Worm (Caenorhabditis elegans) whole organism, L2 larva: ENCODE results near the gene Y32B12B.2.

ENCODE experiments used
- aly-2 ChIP-seq: fragments of 150-350 bp; optimal IDR thresholded peaks from 2 replicates; lab custom pipeline; 2014; ENCODE audit warnings: missing biosample characterization, missing genetic modification characterization
- ama-1 ChIP-seq: fragments of 150-350 bp; optimal IDR thresholded peaks from 2 replicates; lab custom pipeline; 2018; ENCODE audit warnings: inconsistent platforms
- ceh-16 ChIP-seq: fragments of 150-350 bp; optimal IDR thresholded peaks from 2 replicates; lab custom pipeline; 2014; ENCODE audit warnings: missing biosample characterization, missing genetic modification characterization
- nhr-12 ChIP-seq: fragments of 150-350 bp; optimal IDR thresholded peaks from 2 replicates; lab custom pipeline; 2014; ENCODE audit warnings: missing biosample characterization, missing genetic modification characterization
- nhr-21 ChIP-seq: fragments of 150-350 bp; optimal IDR thresholded peaks from 2 replicates; lab custom pipeline; 2014; ENCODE audit warnings: missing biosample characterization, missing genetic modification characterization
- nhr-23 ChIP-seq: fragments of 150-350 bp; optimal IDR thresholded peaks from 2 replicates; lab custom pipeline; 2014; ENCODE audit warnings: missing biosample characterization, missing genetic modification reagents, missing genetic modification characterization
- nhr-25 ChIP-seq: fragments of 150-350 bp; sonication (generic microtip); optimal IDR thresholded peaks from 3 replicates; lab custom pipeline; 2014; ENCODE audit warnings: missing biosample characterization, missing genetic modification characterization
- skn-1 ChIP-seq: sonication (generic microtip); optimal IDR thresholded peaks from 2 replicates; lab custom pipeline; 2017; ENCODE audit warnings: missing biosample characterization, missing genetic modification characterization
- snpc-4 ChIP-seq: fragments of 150-350 bp; optimal IDR thresholded peaks from 2 replicates; lab custom pipeline; 2014; ENCODE audit warnings: missing biosample characterization, missing genetic modification characterization
- unc-62 ChIP-seq: fragments of 150-350 bp; optimal IDR thresholded peaks from 2 replicates; lab custom pipeline; 2014; ENCODE audit warnings: missing biosample characterization, missing genetic modification reagents, missing genetic modification characterization
- zag-1 ChIP-seq: fragments of 150-350 bp; optimal IDR thresholded peaks from 2 replicates; lab custom pipeline; 2014; ENCODE audit warnings: missing biosample characterization, missing genetic modification characterization
- ztf-11 ChIP-seq: sonication (generic microtip); optimal IDR thresholded peaks from 2 replicates; lab custom pipeline; 2017; ENCODE audit warnings: missing biosample characterization, missing genetic modification characterization

DNA sequence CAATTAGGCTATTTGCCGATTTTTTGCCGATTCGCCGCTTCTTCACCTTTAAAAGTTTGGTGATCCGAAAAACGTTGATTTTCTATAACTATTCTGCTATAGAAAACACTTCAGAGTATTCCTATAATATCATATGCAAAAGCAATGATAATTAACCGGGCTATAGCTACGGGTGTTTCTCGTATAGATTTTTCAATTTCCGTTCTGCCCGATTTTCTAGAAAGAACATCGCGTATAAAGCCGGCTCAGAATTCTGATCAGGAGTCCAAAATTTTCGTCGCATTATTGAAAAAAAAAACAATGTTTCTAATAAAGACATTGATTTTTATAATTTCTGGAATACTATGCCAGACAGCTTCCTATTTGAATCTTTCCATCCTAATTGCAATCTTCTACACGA lies 12.5 kb downstream of the Y32B12B.2 start, which contains the start of gene srbc-65:
- TF ChIP-seq nhr-21 (no peak), nhr-23 (tag; lab: Kevin White, UChicago) (no peak), aly-2 (tag; lab: Kevin White, UChicago) (no peak), ceh-16 (tag; lab: Kevin White, UChicago) (no peak), ama-1 (lab: Kevin White, UChicago) (no peak), skn-1 (no peak), nhr-12 (tag; lab: Kevin White, UChicago) (no peak), ztf-11 (no peak), snpc-4 (tag; lab: Kevin White, UChicago) (no peak), unc-62 (no peak), nhr-25 (no peak), zag-1 (tag; lab: Kevin White, UChicago) (no peak)
